Worm (Caenorhabditis elegans): ENCODE measurements around the gene irld-51.

- no peak for TF ChIP-seq ceh-82 (tag; optimal IDR thresholded peaks at IDR 0.05)
- TF ChIP-seq fkh-10 (GFP tag; optimal IDR thresholded peaks at IDR 0.05) = no peak
- no peak for TF ChIP-seq mdl-1 (tag; optimal IDR thresholded peaks at IDR 0.05)
- no peak for TF ChIP-seq fos-1 (tag; optimal IDR thresholded peaks at IDR 0.05)
- no peak for TF ChIP-seq C34B4.2 (tag; optimal IDR thresholded peaks at IDR 0.05)
- no peak for TF ChIP-seq egl-27 (tag; optimal IDR thresholded peaks at IDR 0.05)
- TF ChIP-seq egl-13 (tag; optimal IDR thresholded peaks at IDR 0.05) = no peak
- TF ChIP-seq ama-1 (optimal IDR thresholded peaks at IDR 0.05) = no peak
- no peak for TF ChIP-seq unc-62 (GFP tag; optimal IDR thresholded peaks at IDR 0.05)
- TF ChIP-seq lin-13 (GFP tag; optimal IDR thresholded peaks at IDR 0.05) = no peak
- TF ChIP-seq nhr-90 (tag; optimal IDR thresholded peaks at IDR 0.05; ENCODE audit: poor library complexity) = no peak
- TF ChIP-seq elt-3 (tag; optimal IDR thresholded peaks at IDR 0.05) = no peak
- TF ChIP-seq dpl-1 (GFP tag; optimal IDR thresholded peaks at IDR 0.05) = no peak
These were observed 13.8 kb upstream of the irld-51 start for ce11 chrII:2966350-2966749.

All from whole organism, L1 larva.